Worm (Caenorhabditis elegans) whole organism, young adult: ENCODE results near the gene fbxb-75.
A peak's percentile ranks its signal among the peaks of the same experiment; 100 is the strongest.

Source experiments
- B0035.1 ChIP-seq: sonication (generic microtip); optimal IDR thresholded peaks from 2 replicates; lab custom pipeline; 2016; ENCODE audit warnings: missing genetic modification characterization, mild to moderate bottlenecking, missing compliant biosample characterization, missing genotype, missing genetic modification reagents
- B0336.3 ChIP-seq: fragments of 200-800 bp; sonication (Bioruptor generic); IDR thresholded peaks from 2 replicates; pipeline ENCODE4 v1.3.6; 2022; ENCODE audit warnings: missing genetic modification characterization, missing compliant biosample characterization
- C06A6.2 ChIP-seq: fragments of 200-800 bp; sonication (Bioruptor generic); conservative IDR thresholded peaks from 2 replicates; pipeline ENCODE4 v1.3.6; 2022; ENCODE audit warnings: missing genetic modification characterization, missing compliant biosample characterization
- C17E4.6 ChIP-seq: fragments of 200-800 bp; sonication (Bioruptor generic); IDR thresholded peaks from 2 replicates; pipeline ENCODE4 v1.3.6; 2022; ENCODE audit warnings: missing genetic modification reagents, missing genetic modification characterization, missing compliant biosample characterization
- F10E7.11 ChIP-seq: sonication (generic microtip); optimal IDR thresholded peaks from 2 replicates; lab custom pipeline; 2017; ENCODE audit warnings: mild to moderate bottlenecking, missing genetic modification characterization, moderate library complexity, missing compliant biosample characterization
- F33H1.4 ChIP-seq: fragments of 200-800 bp; sonication (Bioruptor generic); IDR thresholded peaks from 2 replicates; pipeline ENCODE4 v1.3.6; 2022; ENCODE audit warnings: missing genetic modification reagents, missing genetic modification characterization, missing compliant biosample characterization
- F37B4.10 ChIP-seq: fragments of 200-800 bp; sonication (Bioruptor generic); IDR thresholded peaks from 2 replicates; pipeline ENCODE4 v1.3.6; 2022; ENCODE audit warnings: missing genetic modification characterization, missing compliant biosample characterization
- F49E8.2 ChIP-seq: sonication (generic microtip); optimal IDR thresholded peaks from 3 replicates; lab custom pipeline; 2017; ENCODE audit warnings: missing genetic modification characterization, mild to moderate bottlenecking, missing compliant biosample characterization, antibody characterized with exemption, moderate library complexity; ENCODE audit not compliant: insufficient read depth
- K11D2.4 ChIP-seq: fragments of 200-800 bp; sonication (Bioruptor generic); IDR thresholded peaks from 2 replicates; pipeline ENCODE4 v1.3.6; 2022; ENCODE audit warnings: missing genetic modification reagents, missing genetic modification characterization, missing compliant biosample characterization
- Y95B8A.8 ChIP-seq: fragments of 200-800 bp; sonication (Bioruptor generic); IDR thresholded peaks from 2 replicates; pipeline ENCODE4 v1.3.6; 2022; ENCODE audit warnings: missing genetic modification reagents, missing genetic modification characterization, missing compliant biosample characterization
- ZK185.1 ChIP-seq: sonication (generic microtip); optimal IDR thresholded peaks from 2 replicates; lab custom pipeline; 2016; ENCODE audit warnings: mild to moderate bottlenecking, missing genetic modification characterization, missing compliant biosample characterization; ENCODE audit not compliant: poor library complexity, severe bottlenecking
- attf-3 ChIP-seq: fragments of 200-800 bp; sonication (Bioruptor generic); conservative IDR thresholded peaks from 2 replicates; pipeline ENCODE4 v1.3.6; 2022; ENCODE audit warnings: missing genetic modification reagents, missing genetic modification characterization, missing compliant biosample characterization
- attf-6 ChIP-seq: fragments of 200-800 bp; sonication (Bioruptor generic); IDR thresholded peaks from 2 replicates; pipeline ENCODE4 v1.3.6; 2022; ENCODE audit warnings: missing genetic modification reagents, missing genetic modification characterization, missing compliant biosample characterization
- bed-1 ChIP-seq: fragments of 200-800 bp; sonication (Bioruptor generic); IDR thresholded peaks from 2 replicates; pipeline ENCODE4 v1.3.6; 2022; ENCODE audit warnings: missing genetic modification reagents, missing genetic modification characterization, missing compliant biosample characterization
- ceh-40 ChIP-seq: fragments of 200-800 bp; sonication (Bioruptor generic); IDR thresholded peaks from 2 replicates; pipeline ENCODE4 v1.3.6; 2022; ENCODE audit warnings: missing genetic modification characterization, missing compliant biosample characterization
- ceh-79 ChIP-seq: sonication (generic microtip); optimal IDR thresholded peaks from 2 replicates; lab custom pipeline; 2017; ENCODE audit warnings: mild to moderate bottlenecking, missing genetic modification characterization, missing compliant biosample characterization
- ceh-91 ChIP-seq: fragments of 200-800 bp; sonication (Bioruptor generic); IDR thresholded peaks from 2 replicates; pipeline ENCODE4 v1.3.6; 2022; ENCODE audit warnings: missing genetic modification reagents, missing genetic modification characterization, missing compliant biosample characterization
- chd-7 ChIP-seq: sonication (generic microtip); optimal IDR thresholded peaks from 2 replicates; lab custom pipeline; 2016; ENCODE audit warnings: mild to moderate bottlenecking, missing genetic modification characterization, moderate library complexity, missing compliant biosample characterization
- egl-18 ChIP-seq: fragments of 200-800 bp; sonication (Bioruptor generic); IDR thresholded peaks from 2 replicates; pipeline ENCODE4 v1.3.6; 2022; ENCODE audit warnings: missing genetic modification reagents, missing genetic modification characterization, missing compliant biosample characterization
- ekl-4 ChIP-seq: fragments of 200-800 bp; sonication (Bioruptor generic); IDR thresholded peaks from 2 replicates; pipeline ENCODE4 v1.3.6; 2022; ENCODE audit warnings: missing genetic modification reagents, missing genetic modification characterization, missing compliant biosample characterization
- gei-17 ChIP-seq: fragments of 200-800 bp; sonication (Bioruptor generic); optimal IDR thresholded peaks from 2 replicates; lab custom pipeline; 2018; ENCODE audit warnings: mild to moderate bottlenecking, missing genetic modification characterization, missing compliant biosample characterization
- him-1 ChIP-seq: sonication (generic microtip); optimal IDR thresholded peaks from 2 replicates; lab custom pipeline; 2016; ENCODE audit warnings: missing genotype, missing genetic modification reagents, missing genetic modification characterization, missing compliant biosample characterization
- hmg-1.2 ChIP-seq: fragments of 200-800 bp; sonication (Bioruptor generic); IDR thresholded peaks from 2 replicates; pipeline ENCODE4 v1.3.6; 2022; ENCODE audit warnings: missing genetic modification reagents, missing genetic modification characterization, missing compliant biosample characterization
- hsf-1 ChIP-seq: fragments of 200-800 bp; sonication (Bioruptor generic); IDR thresholded peaks from 2 replicates; pipeline ENCODE4 v1.3.6; 2022; ENCODE audit warnings: missing genetic modification reagents, missing genetic modification characterization, missing compliant biosample characterization
- let-526 ChIP-seq: fragments of 200-800 bp; sonication (Bioruptor generic); IDR thresholded peaks from 2 replicates; pipeline ENCODE4 v1.3.6; 2022; ENCODE audit warnings: missing genetic modification reagents, missing genetic modification characterization, missing compliant biosample characterization
- lin-26 ChIP-seq: fragments of 200-800 bp; sonication (Bioruptor generic); IDR thresholded peaks from 2 replicates; pipeline ENCODE4 v1.3.6; 2022; ENCODE audit warnings: missing genetic modification reagents, missing genetic modification characterization, missing compliant biosample characterization
- lsy-27 ChIP-seq: sonication (generic microtip); optimal IDR thresholded peaks from 2 replicates; lab custom pipeline; 2017; ENCODE audit warnings: missing genetic modification characterization, mild to moderate bottlenecking, missing compliant biosample characterization, antibody characterized with exemption, missing genotype, borderline replicate concordance; ENCODE audit not compliant: insufficient read depth
- madf-3 ChIP-seq: fragments of 200-800 bp; sonication (Bioruptor generic); IDR thresholded peaks from 2 replicates; pipeline ENCODE4 v1.3.6; 2022; ENCODE audit warnings: missing genetic modification reagents, missing genetic modification characterization, missing compliant biosample characterization
- madf-6 ChIP-seq: fragments of 200-800 bp; sonication (Bioruptor generic); IDR thresholded peaks from 2 replicates; pipeline ENCODE4 v1.3.6; 2022; ENCODE audit warnings: missing genetic modification reagents, missing genetic modification characterization, missing compliant biosample characterization
- nfya-1 ChIP-seq: sonication (generic microtip); optimal IDR thresholded peaks from 2 replicates; lab custom pipeline; 2017; ENCODE audit warnings: antibody characterized with exemption, missing compliant biosample characterization, missing genetic modification characterization, borderline replicate concordance; ENCODE audit not compliant: insufficient read depth
- nhr-80 ChIP-seq: sonication (generic microtip); optimal IDR thresholded peaks from 2 replicates; lab custom pipeline; 2016; ENCODE audit warnings: missing genetic modification characterization, missing compliant biosample characterization
- nhr-90 ChIP-seq: sonication (generic microtip); optimal IDR thresholded peaks from 2 replicates; lab custom pipeline; 2016; ENCODE audit warnings: missing genotype, mild to moderate bottlenecking, missing genetic modification characterization, missing compliant biosample characterization
- sea-2 ChIP-seq: fragments of 200-800 bp; sonication (Bioruptor generic); IDR thresholded peaks from 2 replicates; pipeline ENCODE4 v1.3.6; 2022; ENCODE audit warnings: missing genetic modification characterization, missing compliant biosample characterization
- snpc-1.3 ChIP-seq: sonication (generic microtip); optimal IDR thresholded peaks from 2 replicates; lab custom pipeline; 2017; ENCODE audit warnings: missing genetic modification characterization, mild to moderate bottlenecking, missing compliant biosample characterization, antibody characterized with exemption, moderate library complexity, missing genotype, missing genetic modification reagents; ENCODE audit not compliant: insufficient read depth
- snpc-3.4 ChIP-seq: sonication (generic microtip); optimal IDR thresholded peaks from 2 replicates; lab custom pipeline; 2017; ENCODE audit warnings: missing genetic modification characterization, mild to moderate bottlenecking, missing compliant biosample characterization, antibody characterized with exemption, moderate library complexity, missing genotype, missing genetic modification reagents
- tbp1 ChIP-seq: fragments of 200-800 bp; sonication (Bioruptor generic); optimal IDR thresholded peaks from 2 replicates; lab custom pipeline; 2018; ENCODE audit warnings: mild to moderate bottlenecking, missing genetic modification characterization, missing compliant biosample characterization
- zfh-2 ChIP-seq: fragments of 200-800 bp; sonication (Bioruptor generic); conservative IDR thresholded peaks from 2 replicates; pipeline ENCODE4 v1.3.6; 2022; ENCODE audit warnings: missing genetic modification reagents, missing genetic modification characterization, missing compliant biosample characterization
- ztf-22 ChIP-seq: fragments of 200-800 bp; sonication (Bioruptor generic); optimal IDR thresholded peaks from 2 replicates; lab custom pipeline; 2018; ENCODE audit warnings: mild to moderate bottlenecking, missing genetic modification characterization, moderate library complexity, missing compliant biosample characterization
- ztf-25 ChIP-seq: fragments of 200-800 bp; sonication (Bioruptor generic); IDR thresholded peaks from 2 replicates; pipeline ENCODE4 v1.3.6; 2022; ENCODE audit warnings: missing genetic modification reagents, missing genetic modification characterization, missing compliant biosample characterization
- ztf-6 ChIP-seq: fragments of 200-800 bp; sonication (Bioruptor generic); IDR thresholded peaks from 2 replicates; pipeline ENCODE4 v1.3.6; 2022; ENCODE audit warnings: missing genetic modification reagents, missing genetic modification characterization, missing compliant biosample characterization

The fbxb-75 gene

DNA sequence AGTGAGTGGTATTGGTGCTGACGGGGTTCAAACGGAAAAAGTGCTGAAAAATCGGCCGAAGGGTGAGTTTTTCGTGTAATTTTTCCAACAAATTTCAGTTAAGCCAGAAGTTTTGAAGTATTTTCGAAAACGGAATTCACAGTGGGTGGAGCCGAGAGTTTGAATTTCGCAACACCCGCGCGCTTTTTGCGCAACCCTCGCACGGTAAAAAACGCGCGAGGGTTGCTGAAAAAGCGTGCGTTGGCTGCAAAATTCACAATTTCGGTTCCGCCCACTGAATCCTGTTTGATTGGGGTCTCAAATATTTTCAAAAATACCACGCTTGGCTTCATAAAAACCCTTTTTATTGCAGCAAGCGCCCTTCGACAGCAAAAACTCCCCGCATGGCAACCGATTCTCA lies 6.4 kb upstream of the fbxb-75 start (continued):
- no peak for TF ChIP-seq egl-18 (GFP tag; lab: Robert Waterston, UW)
- no peak for TF ChIP-seq ceh-79 (tag; lab: Kevin White, UChicago)
- TF ChIP-seq snpc-3.4 (tag; lab: Kevin White, UChicago), result no peak
- TF ChIP-seq ceh-91 (GFP tag; lab: Robert Waterston, UW), result 0 out of 2 replicates have a peak, but pooled peaks have one; percentile 35
- no peak; the same call in 1 of the 2 replicates for TF ChIP-seq B0336.3 (GFP tag; lab: Robert Waterston, UW)
- 0 out of 2 replicates have a peak, but pooled peaks have one; percentile 30 for TF ChIP-seq hsf-1 (GFP tag; lab: Robert Waterston, UW)
- TF ChIP-seq nhr-90 (tag; lab: Kevin White, UChicago), result no peak
- no peak for TF ChIP-seq madf-3 (GFP tag; lab: Robert Waterston, UW)
- TF ChIP-seq B0035.1 (tag; lab: Kevin White, UChicago), result no peak
- TF ChIP-seq C17E4.6 (GFP tag; lab: Robert Waterston, UW), result no peak
- TF ChIP-seq attf-3 (GFP tag; lab: Robert Waterston, UW), result no peak
- no peak for TF ChIP-seq ztf-25 (GFP tag; lab: Robert Waterston, UW)
- TF ChIP-seq attf-6, result no peak
- TF ChIP-seq let-526 (GFP tag; lab: Robert Waterston, UW), result no peak
- TF ChIP-seq F37B4.10, result no peak
- TF ChIP-seq ztf-6 (GFP tag; lab: Robert Waterston, UW), result no peak
- no peak for TF ChIP-seq ZK185.1
- TF ChIP-seq nfya-1 (tag; lab: Kevin White, UChicago), result no peak
- TF ChIP-seq F10E7.11 (tag; lab: Kevin White, UChicago), result no peak
- no peak for TF ChIP-seq Y95B8A.8 (GFP tag; lab: Robert Waterston, UW)
- TF ChIP-seq madf-6 (GFP tag; lab: Robert Waterston, UW), result peak; percentile 67
- no peak for TF ChIP-seq gei-17
- TF ChIP-seq K11D2.4, result no peak
- TF ChIP-seq tbp1 (GFP tag; lab: Kevin White, UChicago), result no peak
- TF ChIP-seq ceh-40 (GFP tag; lab: Robert Waterston, UW), result no peak
- TF ChIP-seq chd-7, result no peak
- no peak for TF ChIP-seq ztf-22
- TF ChIP-seq snpc-1.3 (tag; lab: Kevin White, UChicago), result no peak

DNA sequence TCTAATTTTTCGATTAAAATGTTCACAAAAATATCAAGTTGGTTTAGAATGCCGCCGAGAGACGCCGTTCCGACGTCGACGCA lies 6.1 kb upstream of the fbxb-75 start, which contains the start of gene chat-1:
TSS of gene chat-1 (plus strand) at position 48 of the 83 bp plus-strand sequence.
- TF ChIP-seq tbp1 (GFP tag; lab: Kevin White, UChicago) (no peak), hmg-1.2 (GFP tag; lab: Robert Waterston, UW) (no peak), F49E8.2 (tag; lab: Kevin White, UChicago) (no peak), lin-26 (GFP tag; lab: Robert Waterston, UW) (no peak), hsf-1 (GFP tag; lab: Robert Waterston, UW) (no peak), ekl-4 (no peak), F33H1.4 (GFP tag; lab: Robert Waterston, UW) (no peak), bed-1 (GFP tag; lab: Robert Waterston, UW) (no peak), nhr-80 (no peak), C06A6.2 (GFP tag; lab: Robert Waterston, UW) (no peak), nhr-90 (tag; lab: Kevin White, UChicago) (no peak), him-1 (no peak), madf-3 (GFP tag; lab: Robert Waterston, UW) (no peak), sea-2 (GFP tag; lab: Robert Waterston, UW) (no peak), zfh-2 (GFP tag; lab: Robert Waterston, UW) (no peak), C17E4.6 (GFP tag; lab: Robert Waterston, UW) (no peak), ztf-22 (no peak), lsy-27 (tag; lab: Kevin White, UChicago) (no peak)
